Worm (Caenorhabditis elegans) whole organism, mixed stage, embryonic: ENCODE results near the gene hsp-12.2.

Source experiments
- cnd-1 ChIP-seq: fragments of 200-800 bp; sonication (Bioruptor generic); optimal IDR thresholded peaks from 2 replicates; lab custom pipeline; 2018; ENCODE audit warnings: mild to moderate bottlenecking, missing genetic modification characterization, missing compliant biosample characterization
- nhr-76 ChIP-seq: sonication (generic microtip); optimal IDR thresholded peaks from 2 replicates; lab custom pipeline; 2017; ENCODE audit warnings: missing biosample characterization, missing genetic modification characterization
- snpc-4 ChIP-seq: fragments of 150-350 bp; optimal IDR thresholded peaks from 2 replicates; lab custom pipeline; 2014; ENCODE audit warnings: missing biosample characterization, missing genetic modification characterization
- sptf-1 ChIP-seq: sonication (generic microtip); optimal IDR thresholded peaks from 2 replicates; lab custom pipeline; 2017; ENCODE audit warnings: mild to moderate bottlenecking, missing genetic modification characterization, moderate library complexity, missing compliant biosample characterization

ce11 chrIII:8164771-8165170 is 26.9 kb downstream of the hsp-12.2 start:
- TF ChIP-seq sptf-1 (tag; lab: Kevin White, UChicago): no peak
- TF ChIP-seq nhr-76: no peak
- no peak for TF ChIP-seq snpc-4 (tag; lab: Kevin White, UChicago)
- TF ChIP-seq cnd-1 (tag; lab: Kevin White, UChicago): no peak
